Worm (Caenorhabditis elegans) whole organism, young adult: ENCODE data around the gene dao-2.

Experiments
- B0019.2 ChIP-seq: fragments of 200-800 bp; sonication (Bioruptor generic); conservative IDR thresholded peaks from 2 replicates; pipeline ENCODE4 v1.3.6; 2022; ENCODE audit warnings: missing genetic modification reagents, missing genetic modification characterization, missing compliant biosample characterization
- C17E4.6 ChIP-seq: fragments of 200-800 bp; sonication (Bioruptor generic); IDR thresholded peaks from 2 replicates; pipeline ENCODE4 v1.3.6; 2022; ENCODE audit warnings: missing genetic modification reagents, missing genetic modification characterization, missing compliant biosample characterization
- F10E7.11 ChIP-seq: sonication (generic microtip); optimal IDR thresholded peaks from 2 replicates; lab custom pipeline; 2017; ENCODE audit warnings: mild to moderate bottlenecking, missing genetic modification characterization, moderate library complexity, missing compliant biosample characterization
- F22D6.2 ChIP-seq: sonication (generic microtip); optimal IDR thresholded peaks from 2 replicates; lab custom pipeline; 2016; ENCODE audit warnings: mild to moderate bottlenecking, missing genetic modification characterization, missing compliant biosample characterization
- F23B12.7 ChIP-seq: sonication (generic microtip); optimal IDR thresholded peaks from 2 replicates; lab custom pipeline; 2017; ENCODE audit warnings: missing genetic modification characterization, mild to moderate bottlenecking, missing compliant biosample characterization, antibody characterized with exemption, moderate library complexity; ENCODE audit not compliant: insufficient read depth
- F37B4.10 ChIP-seq: fragments of 200-800 bp; sonication (Bioruptor generic); IDR thresholded peaks from 2 replicates; pipeline ENCODE4 v1.3.6; 2022; ENCODE audit warnings: missing genetic modification characterization, missing compliant biosample characterization
- F39B2.1 ChIP-seq: fragments of 200-800 bp; sonication (Bioruptor generic); IDR thresholded peaks from 2 replicates; pipeline ENCODE4 v1.3.6; 2022; ENCODE audit warnings: missing genetic modification reagents, missing genetic modification characterization, missing compliant biosample characterization
- F52B5.7 ChIP-seq: sonication (generic microtip); optimal IDR thresholded peaks from 2 replicates; lab custom pipeline; 2016; ENCODE audit warnings: mild to moderate bottlenecking, missing genetic modification characterization, missing compliant biosample characterization
- K11D2.4 ChIP-seq: fragments of 200-800 bp; sonication (Bioruptor generic); IDR thresholded peaks from 2 replicates; pipeline ENCODE4 v1.3.6; 2022; ENCODE audit warnings: missing genetic modification reagents, missing genetic modification characterization, missing compliant biosample characterization
- T07F8.4 ChIP-seq: sonication (generic microtip); optimal IDR thresholded peaks from 2 replicates; lab custom pipeline; 2016; ENCODE audit warnings: mild to moderate bottlenecking, missing genetic modification characterization, moderate library complexity, missing compliant biosample characterization
- T26A5.8 ChIP-seq: sonication (generic microtip); optimal IDR thresholded peaks from 2 replicates; lab custom pipeline; 2016; ENCODE audit warnings: missing genetic modification characterization, missing compliant biosample characterization
- Y53G8AR.9 ChIP-seq: fragments of 200-800 bp; sonication (Bioruptor generic); conservative IDR thresholded peaks from 2 replicates; pipeline ENCODE4 v1.3.6; 2022; ENCODE audit warnings: missing genetic modification reagents, missing genetic modification characterization, missing compliant biosample characterization
- Y67H2A.10 ChIP-seq: fragments of 200-800 bp; sonication (Bioruptor generic); conservative IDR thresholded peaks from 2 replicates; pipeline ENCODE4 v1.3.6; 2022; ENCODE audit warnings: missing genetic modification reagents, missing genetic modification characterization, missing compliant biosample characterization
- atf-7 ChIP-seq: sonication (generic microtip); optimal IDR thresholded peaks from 2 replicates; lab custom pipeline; 2017; ENCODE audit warnings: mild to moderate bottlenecking, missing genetic modification characterization, missing compliant biosample characterization
- athp-1 ChIP-seq: sonication (generic microtip); optimal IDR thresholded peaks from 2 replicates; lab custom pipeline; 2017; ENCODE audit warnings: mild to moderate bottlenecking, missing genetic modification characterization, missing compliant biosample characterization
- cebp-2 ChIP-seq: fragments of 200-800 bp; sonication (Bioruptor generic); IDR thresholded peaks from 2 replicates; pipeline ENCODE4 v1.3.6; 2022; ENCODE audit warnings: missing genetic modification characterization, missing compliant biosample characterization
- ceh-27 ChIP-seq: fragments of 200-800 bp; sonication (Bioruptor generic); optimal IDR thresholded peaks from 2 replicates; lab custom pipeline; 2018; ENCODE audit warnings: mild to moderate bottlenecking, missing genetic modification characterization, moderate library complexity, missing compliant biosample characterization
- ceh-79 ChIP-seq: sonication (generic microtip); optimal IDR thresholded peaks from 2 replicates; lab custom pipeline; 2017; ENCODE audit warnings: mild to moderate bottlenecking, missing genetic modification characterization, missing compliant biosample characterization
- ceh-91 ChIP-seq: fragments of 200-800 bp; sonication (Bioruptor generic); IDR thresholded peaks from 2 replicates; pipeline ENCODE4 v1.3.6; 2022; ENCODE audit warnings: missing genetic modification reagents, missing genetic modification characterization, missing compliant biosample characterization
- chd-7 ChIP-seq: sonication (generic microtip); optimal IDR thresholded peaks from 2 replicates; lab custom pipeline; 2016; ENCODE audit warnings: mild to moderate bottlenecking, missing genetic modification characterization, moderate library complexity, missing compliant biosample characterization
- die-1 ChIP-seq: sonication (generic microtip); optimal IDR thresholded peaks from 2 replicates; lab custom pipeline; 2016; ENCODE audit warnings: missing genotype, mild to moderate bottlenecking, missing genetic modification characterization, missing compliant biosample characterization
- efl-1 ChIP-seq: fragments of 150-350 bp; optimal IDR thresholded peaks from 2 replicates; lab custom pipeline; 2014; ENCODE audit warnings: missing biosample characterization, missing genetic modification reagents, missing genetic modification characterization
- egrh-3 ChIP-seq: fragments of 200-800 bp; sonication (Bioruptor generic); IDR thresholded peaks from 2 replicates; pipeline ENCODE4 v1.3.6; 2022; ENCODE audit warnings: missing genetic modification reagents, missing genetic modification characterization, missing compliant biosample characterization
- ekl-4 ChIP-seq: fragments of 200-800 bp; sonication (Bioruptor generic); IDR thresholded peaks from 2 replicates; pipeline ENCODE4 v1.3.6; 2022; ENCODE audit warnings: missing genetic modification reagents, missing genetic modification characterization, missing compliant biosample characterization
- fkh-3 ChIP-seq: sonication (generic microtip); optimal IDR thresholded peaks from 2 replicates; lab custom pipeline; 2016; ENCODE audit warnings: mild to moderate bottlenecking, missing genetic modification characterization, missing compliant biosample characterization
- hlh-26 ChIP-seq: fragments of 200-800 bp; sonication (Bioruptor generic); conservative IDR thresholded peaks from 2 replicates; pipeline ENCODE4 v1.3.6; 2022; ENCODE audit warnings: missing genetic modification reagents, missing genetic modification characterization, missing compliant biosample characterization
- let-607 ChIP-seq, 2 experiments: fragments of 200-800 bp in 1 of 2; sonication (Bioruptor generic) in 1 of 2; sonication (generic microtip) in 1 of 2; optimal IDR thresholded peaks; 2 replicates each; lab custom pipeline; 2016 to 2018; ENCODE audit warnings: mild to moderate bottlenecking in 2 of 2, missing compliant biosample characterization in 2 of 2, missing genetic modification characterization in 2 of 2, moderate library complexity in 2 of 2, missing genotype in 1 of 2
- mes-4 ChIP-seq: sonication (generic microtip); optimal IDR thresholded peaks from 2 replicates; lab custom pipeline; 2016; ENCODE audit warnings: missing genotype, missing genetic modification characterization, missing compliant biosample characterization
- mxl-1 ChIP-seq: sonication (generic microtip); optimal IDR thresholded peaks from 2 replicates; lab custom pipeline; 2016; ENCODE audit warnings: missing genetic modification characterization, missing compliant biosample characterization
- nfya-2 ChIP-seq: fragments of 200-800 bp; sonication (Bioruptor generic); IDR thresholded peaks from 2 replicates; pipeline ENCODE4 v1.3.6; 2022; ENCODE audit warnings: missing genetic modification reagents, missing genetic modification characterization, missing compliant biosample characterization
- nhr-179 ChIP-seq: sonication (generic microtip); optimal IDR thresholded peaks from 2 replicates; lab custom pipeline; 2016; ENCODE audit warnings: mild to moderate bottlenecking, missing genetic modification characterization, missing compliant biosample characterization
- nhr-80 ChIP-seq: sonication (generic microtip); optimal IDR thresholded peaks from 2 replicates; lab custom pipeline; 2016; ENCODE audit warnings: missing genetic modification characterization, missing compliant biosample characterization
- pbrm-1 ChIP-seq: fragments of 200-800 bp; sonication (Bioruptor generic); IDR thresholded peaks from 2 replicates; pipeline ENCODE4 v1.3.6; 2022; ENCODE audit warnings: missing genetic modification reagents, missing genetic modification characterization, missing compliant biosample characterization
- pha-4 ChIP-seq: fragments of 150-350 bp; sonication (generic microtip); optimal IDR thresholded peaks from 2 replicates; lab custom pipeline; 2014; ENCODE audit warnings: missing biosample characterization, missing genetic modification reagents, missing genetic modification characterization
- rcor-1 ChIP-seq: fragments of 200-800 bp; sonication (Bioruptor generic); IDR thresholded peaks from 2 replicates; pipeline ENCODE4 v1.3.6; 2022; ENCODE audit warnings: missing genetic modification reagents, missing genetic modification characterization, missing compliant biosample characterization
- rec-8 ChIP-seq, 2 experiments: sonication (generic microtip); optimal IDR thresholded peaks; 2 replicates each; lab custom pipeline; 2016; ENCODE audit warnings: mild to moderate bottlenecking in 2 of 2, missing genetic modification characterization in 2 of 2, missing genetic modification reagents in 2 of 2, missing genotype in 2 of 2, missing biosample characterization in 1 of 2, missing compliant biosample characterization in 1 of 2, moderate library complexity in 1 of 2
- repo-1 ChIP-seq: sonication (generic microtip); optimal IDR thresholded peaks from 2 replicates; lab custom pipeline; 2017; ENCODE audit warnings: mild to moderate bottlenecking, missing genetic modification characterization, missing compliant biosample characterization
- sea-2 ChIP-seq: fragments of 200-800 bp; sonication (Bioruptor generic); IDR thresholded peaks from 2 replicates; pipeline ENCODE4 v1.3.6; 2022; ENCODE audit warnings: missing genetic modification characterization, missing compliant biosample characterization
- snpc-1.3 ChIP-seq: sonication (generic microtip); optimal IDR thresholded peaks from 2 replicates; lab custom pipeline; 2017; ENCODE audit warnings: missing genetic modification characterization, mild to moderate bottlenecking, missing compliant biosample characterization, antibody characterized with exemption, moderate library complexity, missing genotype, missing genetic modification reagents; ENCODE audit not compliant: insufficient read depth
- tbx-9 ChIP-seq: sonication (generic microtip); optimal IDR thresholded peaks from 2 replicates; lab custom pipeline; 2016; ENCODE audit warnings: borderline replicate concordance, missing genetic modification characterization, inconsistent platforms, missing compliant biosample characterization
- tlf-1 ChIP-seq: fragments of 200-800 bp; sonication (Bioruptor generic); optimal IDR thresholded peaks from 2 replicates; lab custom pipeline; 2018; ENCODE audit warnings: mild to moderate bottlenecking, missing genetic modification characterization, missing compliant biosample characterization
- unc-130 ChIP-seq: sonication (generic microtip); optimal IDR thresholded peaks from 2 replicates; lab custom pipeline; 2016; ENCODE audit warnings: missing genetic modification reagents, missing genetic modification characterization, missing compliant biosample characterization
- unc-62 ChIP-seq: fragments of 150-350 bp; optimal IDR thresholded peaks from 2 replicates; lab custom pipeline; 2014; ENCODE audit warnings: missing biosample characterization, missing genetic modification reagents, missing genetic modification characterization
- xnd-1 ChIP-seq: sonication (generic microtip); optimal IDR thresholded peaks from 2 replicates; lab custom pipeline; 2016; ENCODE audit warnings: missing genotype, missing genetic modification reagents, missing genetic modification characterization, missing compliant biosample characterization
- zfh-2 ChIP-seq: fragments of 200-800 bp; sonication (Bioruptor generic); conservative IDR thresholded peaks from 2 replicates; pipeline ENCODE4 v1.3.6; 2022; ENCODE audit warnings: missing genetic modification reagents, missing genetic modification characterization, missing compliant biosample characterization
- ztf-25 ChIP-seq: fragments of 200-800 bp; sonication (Bioruptor generic); IDR thresholded peaks from 2 replicates; pipeline ENCODE4 v1.3.6; 2022; ENCODE audit warnings: missing genetic modification reagents, missing genetic modification characterization, missing compliant biosample characterization
- ztf-28 ChIP-seq: fragments of 200-800 bp; sonication (Bioruptor generic); IDR thresholded peaks from 2 replicates; pipeline ENCODE4 v1.3.6; 2022; ENCODE audit warnings: missing genetic modification reagents, missing genetic modification characterization, missing compliant biosample characterization

dao-2 gene

ce11 chrII:4603035-4603434 lies 40.3 kb downstream of the dao-2 start, which contains the start of gene F35D11.4 (continued):
- TF ChIP-seq atf-7 (tag; lab: Kevin White, UChicago) (peak; percentile 37), hlh-26 (no peak), F52B5.7 (tag; lab: Kevin White, UChicago) (no peak), repo-1 (tag; lab: Kevin White, UChicago) (no peak), mxl-1 (tag; lab: Kevin White, UChicago) (no peak), ztf-28 (peak; percentile 26; the same call in 1 of the 2 replicates), F22D6.2 (tag; lab: Kevin White, UChicago) (peak; percentile 5), rcor-1 (peak; percentile 40; the same call in 1 of the 2 replicates), T07F8.4 (tag; lab: Kevin White, UChicago) (no peak), F23B12.7 (tag; lab: Kevin White, UChicago) (peak; percentile 31), tlf-1 (no peak), F39B2.1 (GFP tag; lab: Robert Waterston, UW) (no peak), egrh-3 (GFP tag; lab: Robert Waterston, UW) (peak; percentile 46; the same call in 1 of the 2 replicates), pbrm-1 (GFP tag; lab: Robert Waterston, UW) (0 out of 2 replicates have a peak, but pooled peaks have one; percentile 49), die-1 (tag; lab: Kevin White, UChicago) (no peak), efl-1 (peak; percentile 77), K11D2.4 (peak; percentile 59; the same call in 1 of the 2 replicates), pha-4 (tag; lab: Kevin White, UChicago) (no peak), athp-1 (tag; lab: Kevin White, UChicago) (peak; percentile 46), zfh-2 (no peak), cebp-2 (GFP tag; lab: Robert Waterston, UW) (no peak), ceh-27 (GFP tag; lab: Kevin White, UChicago) (peak; percentile 85), tbx-9 (tag; lab: Kevin White, UChicago) (no peak), B0019.2 (GFP tag; lab: Robert Waterston, UW) (no peak; the same call in 1 of the 2 replicates), F10E7.11 (no peak), mes-4 (no peak), ceh-91 (GFP tag; lab: Robert Waterston, UW) (peak; percentile 43; the same call in 1 of the 2 replicates), F37B4.10 (no peak), nfya-2 (no peak), rec-8 (tag; optimal IDR thresholded peaks at IDR 0.05; lab: Kevin White, UChicago) (peak; percentile 47 to 61)

- no peak for TF ChIP-seq C17E4.6 (GFP tag; lab: Robert Waterston, UW)
- no peak for TF ChIP-seq Y67H2A.10 (GFP tag; lab: Robert Waterston, UW)
- TF ChIP-seq let-607 (tag; optimal IDR thresholded peaks at IDR 0.05; lab: Kevin White, UChicago) = peak in 1 of 2 experiments; percentile 21
- TF ChIP-seq nhr-80 (tag; lab: Kevin White, UChicago) = peak; percentile 69
- peak; percentile 57 for TF ChIP-seq unc-62 (GFP tag; lab: Kevin White, UChicago)
- no peak for TF ChIP-seq unc-130 (GFP tag; lab: Kevin White, UChicago)
- TF ChIP-seq, all 124 proteins: peak for 3
Observed at ce11 chrII:4604149-4604548, 41.4 kb downstream of the dao-2 start.

- TF ChIP-seq ztf-25 (no peak), athp-1 (tag; lab: Kevin White, UChicago) (peak; percentile 74), fkh-3 (tag; lab: Kevin White, UChicago) (no peak), unc-62 (GFP tag; lab: Kevin White, UChicago) (no peak), snpc-1.3 (tag; lab: Kevin White, UChicago) (no peak), rec-8 (tag; optimal IDR thresholded peaks at IDR 0.05; lab: Kevin White, UChicago) (no peak), xnd-1 (tag; lab: Kevin White, UChicago) (peak; percentile 94), chd-7 (tag; lab: Kevin White, UChicago) (no peak), let-607 (tag; optimal IDR thresholded peaks at IDR 0.05; lab: Kevin White, UChicago) (no peak), ceh-79 (tag; lab: Kevin White, UChicago) (no peak), nfya-2 (no peak), nhr-179 (tag; lab: Kevin White, UChicago) (no peak), ekl-4 (GFP tag; lab: Robert Waterston, UW) (no peak), Y53G8AR.9 (GFP tag; lab: Robert Waterston, UW) (no peak), sea-2 (no peak), die-1 (tag; lab: Kevin White, UChicago) (no peak), T26A5.8 (no peak)
Observed at ce11 chrII:4604680-4605079, 41.9 kb downstream of the dao-2 start.
